Fruit fly (Drosophila melanogaster): ENCODE measurements around the gene CG2310.

Gene CG2310

DNA sequence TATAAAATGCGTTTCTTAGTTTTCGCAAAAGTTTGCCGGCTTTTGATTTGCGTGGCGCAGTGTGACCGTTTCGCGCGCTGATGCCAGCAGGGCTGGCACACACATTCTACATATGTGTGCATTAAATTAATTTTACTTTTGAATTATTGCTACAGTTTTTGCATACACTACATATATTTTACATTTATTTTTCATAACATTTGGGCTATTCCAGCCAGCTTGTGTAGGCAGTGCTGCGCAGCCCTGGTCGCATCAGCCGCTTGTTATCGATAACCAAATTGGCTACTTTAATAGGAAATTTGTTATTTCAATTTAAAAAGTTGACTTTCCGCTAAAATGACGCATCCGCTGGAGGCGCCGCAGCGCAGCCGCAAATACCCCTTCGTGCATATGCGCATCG is 4.1 kb downstream of the CG2310 start, which contains the start of the genes CG2321 and CG2006 (continued):
- TF ChIP-seq Eip74EF (GFP tag; optimal IDR thresholded peaks at IDR 0.05) = no peak
- peak; percentile 28 for TF ChIP-seq tx (GFP tag; optimal IDR thresholded peaks at IDR 0.05)
- TF ChIP-seq chn (GFP tag; optimal IDR thresholded peaks at IDR 0.05) = peak; percentile 55
- TF ChIP-seq Mrtf (GFP tag; IDR thresholded peaks at IDR 0.05) = peak; percentile 52; the same call in 1 of the 3 replicates
- TF ChIP-seq Bteb2 (GFP tag; optimal IDR thresholded peaks at IDR 0.05) = peak; percentile 12
- TF ChIP-seq CG17186 (GFP tag; optimal IDR thresholded peaks at IDR 0.05) = peak; percentile 76
- TF ChIP-seq Adf1 (GFP tag; IDR thresholded peaks at IDR 0.05) = peak; percentile 31; the same call in 1 of the 2 replicates
- TF ChIP-seq C15 (GFP tag; IDR thresholded peaks at IDR 0.05) = no peak
- TF ChIP-seq en (GFP tag; optimal IDR thresholded peaks at IDR 0.05) = no peak
- TF ChIP-seq CG42726 (GFP tag; IDR thresholded peaks at IDR 0.05; ENCODE audit: partially characterized antibody) = peak; percentile 47; the same call in 1 of the 2 replicates
- no peak for TF ChIP-seq CG4707 (GFP tag; optimal IDR thresholded peaks at IDR 0.05)
- no peak for TF ChIP-seq corto (GFP tag; optimal IDR thresholded peaks at IDR 0.05)
- no peak for TF ChIP-seq ac (GFP tag; optimal IDR thresholded peaks at IDR 0.05)
- TF ChIP-seq CG13287 (GFP tag; IDR thresholded peaks at IDR 0.05; ENCODE audit: partially characterized antibody) = peak; percentile 83
- TF ChIP-seq CG13123 (GFP tag; optimal IDR thresholded peaks at IDR 0.05) = no peak
- TF ChIP-seq CG17829 (tag; optimal IDR thresholded peaks at IDR 0.05) = peak; percentile 78
- peak; percentile 10 for TF ChIP-seq Meics (GFP tag; optimal IDR thresholded peaks at IDR 0.05)
- peak; percentile 58 for TF ChIP-seq CG32772 (GFP tag; IDR thresholded peaks at IDR 0.05)
- no peak for TF ChIP-seq prd (optimal IDR thresholded peaks at IDR 0.05)
- TF ChIP-seq prd (GFP tag; IDR thresholded peaks at IDR 0.05) = peak; percentile 87
- TF ChIP-seq phol (tag; optimal IDR thresholded peaks at IDR 0.05) = peak; percentile 69
- no peak for TF ChIP-seq CG3407 (GFP tag; optimal IDR thresholded peaks at IDR 0.05)
- peak; percentile 78 for TF ChIP-seq Xbp1 (GFP tag; optimal IDR thresholded peaks at IDR 0.05)
- no peak for TF ChIP-seq Sry-β (GFP tag; optimal IDR thresholded peaks at IDR 0.05)
- TF ChIP-seq CG11696 (GFP tag; IDR thresholded peaks at IDR 0.05) = no peak
- TF ChIP-seq trh (GFP tag; optimal IDR thresholded peaks at IDR 0.05) = peak; percentile 32
- TF ChIP-seq ATbp (GFP tag; optimal IDR thresholded peaks at IDR 0.05) = no peak
- no peak for TF ChIP-seq sc (optimal IDR thresholded peaks at IDR 0.05)
- TF ChIP-seq sc (GFP tag; optimal IDR thresholded peaks at IDR 0.05) = no peak
- TF ChIP-seq CG4730 (GFP tag; IDR thresholded peaks at IDR 0.05) = 0 out of 2 replicates have a peak, but pooled peaks have one; percentile 5
- peak; percentile 31 for TF ChIP-seq CG15479 (GFP tag; optimal IDR thresholded peaks at IDR 0.05)
- TF ChIP-seq CG9215 (GFP tag; IDR thresholded peaks at IDR 0.05) = peak; percentile 42; the same call in 1 of the 2 replicates
- TF ChIP-seq NfI (GFP tag; optimal IDR thresholded peaks at IDR 0.05) = peak; percentile 50
- no peak for TF ChIP-seq CG11456 (GFP tag; IDR thresholded peaks at IDR 0.05)
- TF ChIP-seq abd-A (tag; optimal IDR thresholded peaks at IDR 0.05) = no peak
- peak; percentile 41 for TF ChIP-seq CG12299 (tag; optimal IDR thresholded peaks at IDR 0.05)
- TF ChIP-seq zen2 (GFP tag; IDR thresholded peaks at IDR 0.05; ENCODE audit: partially characterized antibody) = no peak; the same call in 2 of the 3 replicates
- no peak for TF ChIP-seq CG12104 (GFP tag; optimal IDR thresholded peaks at IDR 0.05)
- TF ChIP-seq CG10654 (GFP tag; optimal IDR thresholded peaks at IDR 0.05) = peak; percentile 30
- TF ChIP-seq CG30431 (GFP tag; optimal IDR thresholded peaks at IDR 0.05) = no peak
- peak; percentile 61 for TF ChIP-seq Dek (tag; optimal IDR thresholded peaks at IDR 0.05)
- TF ChIP-seq run (tag; optimal IDR thresholded peaks at IDR 0.05) = no peak
- peak; percentile 51 for TF ChIP-seq CG33557 (GFP tag; optimal IDR thresholded peaks at IDR 0.05)
- TF ChIP-seq mld (GFP tag; IDR thresholded peaks at IDR 0.05; ENCODE audit: partially characterized antibody) = no peak
- TF ChIP-seq CG7556 (GFP tag; optimal IDR thresholded peaks at IDR 0.05) = peak; percentile 20
- TF ChIP-seq CG2129 (GFP tag; IDR thresholded peaks at IDR 0.05; ENCODE audit: partially characterized antibody) = no peak
- TF ChIP-seq tll (GFP tag; optimal IDR thresholded peaks at IDR 0.05) = peak in 1 of 2 experiments; percentile 74
- peak; percentile 66; the same call in 1 of the 2 replicates for TF ChIP-seq ara (GFP tag; IDR thresholded peaks at IDR 0.05)
- TF ChIP-seq CG16779 (GFP tag; IDR thresholded peaks at IDR 0.05) = no peak
- TF ChIP-seq gfzf (GFP tag; optimal IDR thresholded peaks at IDR 0.05) = peak; percentile 73
